Worm (Caenorhabditis elegans) whole organism, L4 larva: Measurements from ENCODE around the gene fnta-1.

Experiments
- D1046.2 ChIP-seq: fragments of 200-800 bp; sonication (Bioruptor generic); IDR thresholded peaks from 2 replicates; pipeline ENCODE4 v1.3.6; 2022; ENCODE audit warnings: missing genetic modification characterization, missing compliant biosample characterization
- F10B5.3 ChIP-seq: sonication (generic microtip); optimal IDR thresholded peaks from 2 replicates; lab custom pipeline; 2016; ENCODE audit warnings: mild to moderate bottlenecking, missing genetic modification characterization, missing compliant biosample characterization
- F49E8.2 ChIP-seq: sonication (generic microtip); optimal IDR thresholded peaks from 2 replicates; lab custom pipeline; 2016; ENCODE audit warnings: missing compliant biosample characterization, mild to moderate bottlenecking, missing genetic modification characterization, borderline replicate concordance
- R02D3.7 ChIP-seq: fragments of 150-350 bp; sonication (generic microtip); optimal IDR thresholded peaks from 3 replicates; lab custom pipeline; 2014; ENCODE audit warnings: missing biosample characterization, missing genetic modification characterization
- T20F7.1 ChIP-seq: fragments of 200-800 bp; sonication (Bioruptor generic); optimal IDR thresholded peaks from 2 replicates; lab custom pipeline; 2018; ENCODE audit warnings: mild to moderate bottlenecking, missing genetic modification characterization, missing compliant biosample characterization
- Y5F2A.4 ChIP-seq: fragments of 200-800 bp; sonication (Bioruptor generic); optimal IDR thresholded peaks from 2 replicates; lab custom pipeline; 2018; ENCODE audit warnings: mild to moderate bottlenecking, missing genetic modification characterization, missing compliant biosample characterization
- aha-1 ChIP-seq: fragments of 150-350 bp; peaks from one replicate; lab custom pipeline; 2014; ENCODE audit warnings: missing biosample characterization, missing genetic modification characterization
- aly-2 ChIP-seq: sonication (generic microtip); optimal IDR thresholded peaks from 2 replicates; lab custom pipeline; 2018; ENCODE audit warnings: missing biosample characterization, missing genetic modification characterization
- ama-1 ChIP-seq: fragments of 150-350 bp; optimal IDR thresholded peaks from 2 replicates; lab custom pipeline; 2014; ENCODE audit warnings: inconsistent platforms, mixed read lengths
- ces-1 ChIP-seq: fragments of 150-350 bp; sonication (generic microtip); optimal IDR thresholded peaks from 4 replicates; lab custom pipeline; 2014; ENCODE audit warnings: missing biosample characterization, missing genetic modification reagents, missing genetic modification characterization
- cey-2 ChIP-seq: sonication (generic microtip); optimal IDR thresholded peaks from 3 replicates; lab custom pipeline; 2017; ENCODE audit warnings: missing genetic modification characterization, mild to moderate bottlenecking, missing compliant biosample characterization, antibody characterized with exemption, borderline replicate concordance; ENCODE audit not compliant: insufficient read depth
- daf-19 ChIP-seq: fragments of 200-800 bp; sonication (Bioruptor generic); conservative IDR thresholded peaks from 2 replicates; pipeline ENCODE4 v1.3.6; 2022; ENCODE audit warnings: missing genetic modification characterization, missing compliant biosample characterization
- dmd-6 ChIP-seq: fragments of 200-800 bp; sonication (Bioruptor generic); IDR thresholded peaks from 2 replicates; pipeline ENCODE4 v1.3.6; 2022; ENCODE audit warnings: missing genetic modification reagents, missing genetic modification characterization, missing compliant biosample characterization
- dpl-1 ChIP-seq: fragments of 150-350 bp; optimal IDR thresholded peaks from 2 replicates; lab custom pipeline; 2014; ENCODE audit warnings: missing biosample characterization, missing genetic modification reagents, missing genetic modification characterization
- duxl-1 ChIP-seq: sonication (generic microtip); optimal IDR thresholded peaks from 2 replicates; lab custom pipeline; 2016; ENCODE audit warnings: mild to moderate bottlenecking, missing genetic modification characterization, moderate library complexity, missing compliant biosample characterization; ENCODE audit not compliant: poor library complexity
- dve-1 ChIP-seq: sonication (generic microtip); optimal IDR thresholded peaks from 2 replicates; lab custom pipeline; 2017; ENCODE audit warnings: antibody characterized with exemption, mild to moderate bottlenecking, missing genetic modification characterization, missing compliant biosample characterization; ENCODE audit not compliant: insufficient read depth
- egl-27 ChIP-seq: sonication (generic microtip); optimal IDR thresholded peaks from 3 replicates; lab custom pipeline; 2017; ENCODE audit warnings: missing biosample characterization, missing genetic modification reagents, missing genetic modification characterization
- egl-43 ChIP-seq: fragments of 200-800 bp; sonication (Bioruptor generic); IDR thresholded peaks from 2 replicates; pipeline ENCODE4 v1.3.6; 2022; ENCODE audit warnings: missing genetic modification reagents, missing genetic modification characterization, missing compliant biosample characterization
- hlh-11 ChIP-seq: fragments of 200-800 bp; sonication (Bioruptor generic); optimal IDR thresholded peaks from 2 replicates; lab custom pipeline; 2018; ENCODE audit warnings: mild to moderate bottlenecking, missing genetic modification characterization, missing compliant biosample characterization
- hlh-30 ChIP-seq: sonication (generic microtip); optimal IDR thresholded peaks from 2 replicates; lab custom pipeline; 2017; ENCODE audit warnings: antibody characterized with exemption, mild to moderate bottlenecking, missing genetic modification characterization, missing compliant biosample characterization; ENCODE audit not compliant: insufficient read depth
- lin-39 ChIP-seq: fragments of 150-350 bp; optimal IDR thresholded peaks from 2 replicates; lab custom pipeline; 2014; ENCODE audit warnings: missing biosample characterization, missing genetic modification reagents, missing genetic modification characterization
- lsy-2 ChIP-seq, 2 experiments: fragments of 150-350 bp in 1 of 2; sonication (generic microtip) in 1 of 2; optimal IDR thresholded peaks; 2 replicates each; lab custom pipeline; 2014 to 2017; ENCODE audit warnings: missing biosample characterization in 2 of 2, missing genetic modification characterization in 2 of 2
- mdt-29 ChIP-seq: fragments of 200-800 bp; sonication (Bioruptor generic); IDR thresholded peaks from 2 replicates; pipeline ENCODE4 v1.3.6; 2022; ENCODE audit warnings: missing genetic modification reagents, missing genetic modification characterization, missing compliant biosample characterization
- mep-1 ChIP-seq: fragments of 150-350 bp; sonication (generic microtip); optimal IDR thresholded peaks from 3 replicates; lab custom pipeline; 2014; ENCODE audit warnings: missing biosample characterization, missing genetic modification characterization
- mes-2 ChIP-seq: sonication (generic microtip); optimal IDR thresholded peaks from 2 replicates; lab custom pipeline; 2016; ENCODE audit warnings: missing genotype, mild to moderate bottlenecking, missing genetic modification characterization, missing compliant biosample characterization; ENCODE audit not compliant: poor library complexity, severe bottlenecking
- nhr-10 ChIP-seq: fragments of 150-350 bp; optimal IDR thresholded peaks from 2 replicates; lab custom pipeline; 2014; ENCODE audit warnings: missing biosample characterization, missing genetic modification characterization
- nhr-11 ChIP-seq: fragments of 150-350 bp; optimal IDR thresholded peaks from 2 replicates; lab custom pipeline; 2014; ENCODE audit warnings: missing biosample characterization, missing genetic modification characterization
- nhr-111 ChIP-seq: fragments of 200-800 bp; sonication (Bioruptor generic); optimal IDR thresholded peaks from 2 replicates; lab custom pipeline; 2018; ENCODE audit warnings: mild to moderate bottlenecking, missing genetic modification characterization, missing compliant biosample characterization
- nhr-237 ChIP-seq: sonication (generic microtip); optimal IDR thresholded peaks from 2 replicates; lab custom pipeline; 2017; ENCODE audit warnings: missing biosample characterization, missing genetic modification characterization
- nhr-42 ChIP-seq: fragments of 200-800 bp; sonication (Bioruptor generic); IDR thresholded peaks from 2 replicates; pipeline ENCODE4 v1.3.6; 2022; ENCODE audit warnings: missing genetic modification characterization, missing compliant biosample characterization
- nhr-48 ChIP-seq: sonication (generic microtip); optimal IDR thresholded peaks from 2 replicates; lab custom pipeline; 2016; ENCODE audit warnings: mild to moderate bottlenecking, missing genetic modification characterization, missing compliant biosample characterization
- nhr-77 ChIP-seq: fragments of 150-350 bp; optimal IDR thresholded peaks from 2 replicates; lab custom pipeline; 2014; ENCODE audit warnings: missing biosample characterization, missing genetic modification characterization
- pqm-1 ChIP-seq: sonication (generic microtip); optimal IDR thresholded peaks from 2 replicates; lab custom pipeline; 2017; ENCODE audit warnings: missing biosample characterization, missing genetic modification characterization
- rbr-2 ChIP-seq: sonication (generic microtip); optimal IDR thresholded peaks from 2 replicates; lab custom pipeline; 2016; ENCODE audit warnings: missing genotype, missing genetic modification characterization, missing compliant biosample characterization
- sdz-12 ChIP-seq: fragments of 200-800 bp; sonication (Bioruptor generic); optimal IDR thresholded peaks from 2 replicates; lab custom pipeline; 2018; ENCODE audit warnings: mild to moderate bottlenecking, missing genetic modification characterization, missing compliant biosample characterization
- skn-1 ChIP-seq: fragments of 150-350 bp; optimal IDR thresholded peaks from 2 replicates; lab custom pipeline; 2014; ENCODE audit warnings: missing biosample characterization, missing genetic modification characterization
- tag-97 ChIP-seq: fragments of 200-800 bp; sonication (Bioruptor generic); IDR thresholded peaks from 2 replicates; pipeline ENCODE4 v1.3.6; 2022; ENCODE audit warnings: missing genetic modification characterization, missing compliant biosample characterization
- unc-62 ChIP-seq, 3 experiments: fragments of 150-350 bp in 1 of 3; sonication (generic microtip); optimal IDR thresholded peaks in 2 of 3; peaks in 1 of 3; 1 replicate in 1 of 3; 2 replicates in 2 of 3; lab custom pipeline; 2014 to 2017; ENCODE audit warnings: missing biosample characterization in 3 of 3, missing genetic modification characterization in 3 of 3, missing genetic modification reagents in 3 of 3, missing genotype in 1 of 3
- vab-7 ChIP-seq: fragments of 200-800 bp; sonication (Bioruptor generic); IDR thresholded peaks from 2 replicates; pipeline ENCODE4 v1.3.6; 2022; ENCODE audit warnings: missing genetic modification reagents, missing genetic modification characterization, missing compliant biosample characterization
- zag-1 ChIP-seq: fragments of 150-350 bp; optimal IDR thresholded peaks from 2 replicates; lab custom pipeline; 2014; ENCODE audit warnings: missing biosample characterization, missing genetic modification characterization
- ztf-11 ChIP-seq: fragments of 150-350 bp; optimal IDR thresholded peaks from 2 replicates; lab custom pipeline; 2014; ENCODE audit warnings: missing biosample characterization, missing genetic modification characterization

The fnta-1 gene

ce11 chrIV:240257-240754 is at the start of gene fnta-1, which contains the start of gene cogc-8:
TSS of gene fnta-1 (minus strand) at chrIV:240307.
TSS of gene cogc-8 (plus strand) at chrIV:240451.
- TF ChIP-seq dve-1 (peak; percentile 48), lin-39 (tag; lab: Kevin White, UChicago) (no peak), unc-62 (GFP tag; optimal IDR thresholded peaks at IDR 0.05 in 1 of 2; lab: Kevin White, UChicago) (no peak), unc-62 (tag; optimal IDR thresholded peaks at IDR 0.05; lab: Kevin White, UChicago) (no peak), T20F7.1 (GFP tag; lab: Kevin White, UChicago) (no peak), tag-97 (GFP tag; lab: Robert Waterston, UW) (no peak), sdz-12 (GFP tag; lab: Kevin White, UChicago) (no peak), nhr-77 (no peak), nhr-42 (GFP tag; lab: Robert Waterston, UW) (no peak), nhr-48 (tag; lab: Kevin White, UChicago) (no peak), dpl-1 (peak; percentile 49), skn-1 (tag; lab: Kevin White, UChicago) (no peak), nhr-10 (tag; lab: Kevin White, UChicago) (no peak), hlh-11 (tag; lab: Kevin White, UChicago) (no peak), hlh-30 (tag; lab: Kevin White, UChicago) (no peak), daf-19 (GFP tag; lab: Robert Waterston, UW) (no peak), R02D3.7 (tag; lab: Kevin White, UChicago) (peak; percentile 88), mes-2 (tag; lab: Kevin White, UChicago) (peak; percentile 62), ztf-11 (tag; lab: Kevin White, UChicago) (no peak), nhr-237 (tag; lab: Kevin White, UChicago) (no peak), vab-7 (no peak), Y5F2A.4 (GFP tag; lab: Kevin White, UChicago) (no peak), F10B5.3 (tag; lab: Kevin White, UChicago) (no peak), dmd-6 (no peak), zag-1 (tag; lab: Kevin White, UChicago) (no peak), nhr-111 (GFP tag; lab: Kevin White, UChicago) (no peak), mdt-29 (GFP tag; lab: Robert Waterston, UW) (no peak), lsy-2 (tag; optimal IDR thresholded peaks at IDR 0.05; lab: Kevin White, UChicago) (peak in 1 of 2 experiments; percentile 37), D1046.2 (GFP tag; lab: Robert Waterston, UW) (no peak), aly-2 (tag; lab: Kevin White, UChicago) (no peak), egl-27 (tag; lab: Kevin White, UChicago) (no peak), aha-1 (tag; lab: Kevin White, UChicago) (peak; percentile 85), nhr-11 (tag; lab: Kevin White, UChicago) (no peak), ces-1 (GFP tag; lab: Kevin White, UChicago) (no peak), ama-1 (no peak), pqm-1 (no peak), cey-2 (tag; lab: Kevin White, UChicago) (no peak)
- TF ChIP-seq, all 104 proteins: peak for 6

- TF ChIP-seq unc-62 (GFP tag; optimal IDR thresholded peaks at IDR 0.05 in 1 of 2; lab: Kevin White, UChicago), result peak in 1 of 2 experiments; percentile 89
- no peak for TF ChIP-seq unc-62 (tag; optimal IDR thresholded peaks at IDR 0.05; lab: Kevin White, UChicago)
- peak; percentile 22 for TF ChIP-seq hlh-30 (tag; lab: Kevin White, UChicago)
- TF ChIP-seq F49E8.2 (tag; lab: Kevin White, UChicago), result no peak
- TF ChIP-seq, all 104 proteins: peak for 2
These were observed 47.9 kb upstream of the fnta-1 start, which contains the start of gene T21D12.14 for ce11 chrIV:288027-288426. TSS of gene T21D12.14 (minus strand) at chrIV:288127.

- TF ChIP-seq rbr-2 (tag; lab: Kevin White, UChicago), result no peak
- TF ChIP-seq duxl-1 (tag; lab: Kevin White, UChicago), result no peak
- no peak for TF ChIP-seq egl-43
- TF ChIP-seq mep-1 (tag; lab: Kevin White, UChicago), result no peak
- TF ChIP-seq aha-1 (tag; lab: Kevin White, UChicago), result no peak
These were observed 43.2 kb upstream of the fnta-1 start, which contains the start of gene best-19 for ce11 chrIV:283347-283746. TSS of gene best-19 (plus strand) at chrIV:283647.
